Fruit fly (Drosophila melanogaster) whole organism, embryonic: ENCODE data around the gene CG4313.

ENCODE experiments used
- Aef1 ChIP-seq: fragments of 200-800 bp; sonication (Bioruptor generic); IDR thresholded peaks from 3 replicates; pipeline ENCODE4 v1.3.6; 2022; ENCODE audit warnings: missing biosample characterization, missing genetic modification characterization
- Asciz ChIP-seq: fragments of 200-800 bp; sonication (Bioruptor generic); optimal IDR thresholded peaks from 2 replicates; lab custom pipeline; 2017; ENCODE audit warnings: missing biosample characterization, mild to moderate bottlenecking, missing genetic modification characterization, missing genetic modification reagents
- Blimp-1 ChIP-seq: fragments of 200-800 bp; sonication (Bioruptor generic); optimal IDR thresholded peaks from 3 replicates; lab custom pipeline; 2018; ENCODE audit warnings: missing biosample characterization, missing genetic modification characterization, mild to moderate bottlenecking, moderate library complexity, missing genetic modification reagents
- CG1024 ChIP-seq: fragments of 200-800 bp; sonication (Bioruptor generic); IDR thresholded peaks from 2 replicates; pipeline ENCODE4 v1.3.6; 2022; ENCODE audit warnings: missing biosample characterization, missing genetic modification characterization
- CG10959 ChIP-seq: fragments of 200-800 bp; sonication (Bioruptor generic); IDR thresholded peaks from 2 replicates; pipeline ENCODE4 v1.3.6; 2022; ENCODE audit warnings: missing biosample characterization, missing genetic modification characterization
- CG12071 ChIP-seq: fragments of 200-800 bp; sonication (Bioruptor generic); optimal IDR thresholded peaks from 3 replicates; lab custom pipeline; 2018; ENCODE audit warnings: missing biosample characterization, mild to moderate bottlenecking, missing genetic modification characterization
- CG12155 ChIP-seq: fragments of 200-800 bp; sonication (Bioruptor generic); optimal IDR thresholded peaks from 3 replicates; lab custom pipeline; 2016; ENCODE audit warnings: missing biosample characterization, missing genetic modification characterization
- CG13624 ChIP-seq: fragments of 200-800 bp; sonication (Bioruptor generic); optimal IDR thresholded peaks from 2 replicates; lab custom pipeline; 2016; ENCODE audit warnings: missing biosample characterization, missing genetic modification characterization
- CG13894 ChIP-seq: fragments of 200-800 bp; sonication (Bioruptor generic); optimal IDR thresholded peaks from 3 replicates; lab custom pipeline; 2018; ENCODE audit warnings: missing biosample characterization, mild to moderate bottlenecking, missing genetic modification characterization, moderate library complexity
- CG1529 ChIP-seq: fragments of 200-800 bp; sonication (Bioruptor generic); optimal IDR thresholded peaks from 3 replicates; lab custom pipeline; 2018; ENCODE audit warnings: missing biosample characterization, missing genetic modification characterization
- CG1603 ChIP-seq: fragments of 200-800 bp; sonication (Bioruptor generic); optimal IDR thresholded peaks from 2 replicates; lab custom pipeline; 2019; ENCODE audit warnings: missing biosample characterization, mild to moderate bottlenecking, missing genetic modification characterization, moderate library complexity
- CG1647 ChIP-seq: fragments of 200-800 bp; sonication (Bioruptor generic); optimal IDR thresholded peaks from 3 replicates; lab custom pipeline; 2016; ENCODE audit warnings: missing biosample characterization, missing genetic modification characterization
- CG16863 ChIP-seq: fragments of 200-800 bp; sonication (Bioruptor generic); optimal IDR thresholded peaks from 3 replicates; lab custom pipeline; 2016; ENCODE audit warnings: missing biosample characterization, missing genetic modification characterization
- CG18262 ChIP-seq: fragments of 200-800 bp; optimal IDR thresholded peaks from 3 replicates; lab custom pipeline; 2019; ENCODE audit warnings: missing biosample characterization, mild to moderate bottlenecking, missing genetic modification characterization, moderate library complexity
- CG2199 ChIP-seq: fragments of 200-800 bp; sonication (Bioruptor generic); IDR thresholded peaks from 3 replicates; pipeline ENCODE4 v1.3.6; 2022; ENCODE audit warnings: missing biosample characterization, missing genetic modification characterization
- CG3065 ChIP-seq: fragments of 200-800 bp; sonication (Bioruptor generic); optimal IDR thresholded peaks from 2 replicates; lab custom pipeline; 2016; ENCODE audit warnings: missing biosample characterization, missing genetic modification characterization
- CG4404 ChIP-seq: fragments of 200-800 bp; sonication (Bioruptor generic); IDR thresholded peaks from 2 replicates; pipeline ENCODE4 v1.3.6; 2022; ENCODE audit warnings: missing biosample characterization, missing genetic modification characterization
- CG4424 ChIP-seq: fragments of 200-800 bp; sonication (Bioruptor generic); optimal IDR thresholded peaks from 3 replicates; lab custom pipeline; 2016; ENCODE audit warnings: missing biosample characterization, missing genetic modification characterization
- CG5180 ChIP-seq: fragments of 200-800 bp; sonication (Bioruptor generic); optimal IDR thresholded peaks from 3 replicates; lab custom pipeline; 2017; ENCODE audit warnings: missing biosample characterization, missing genetic modification characterization, mild to moderate bottlenecking, moderate library complexity, missing genetic modification reagents
- CkIIα-i1 ChIP-seq: fragments of 200-800 bp; sonication (Bioruptor generic); IDR thresholded peaks from 2 replicates; pipeline ENCODE4 v1.3.6; 2022; ENCODE audit warnings: missing biosample characterization, missing genetic modification characterization
- D19B ChIP-seq: fragments of 200-800 bp; sonication (Bioruptor generic); optimal IDR thresholded peaks from 2 replicates; lab custom pipeline; 2017; ENCODE audit warnings: missing biosample characterization, mild to moderate bottlenecking, missing genetic modification characterization
- Doc3 ChIP-seq: fragments of 200-800 bp; sonication (Bioruptor generic); IDR thresholded peaks from 3 replicates; pipeline ENCODE4 v1.3.6; 2022; ENCODE audit warnings: missing biosample characterization, missing genetic modification characterization; ENCODE audit not compliant: partially characterized antibody
- Dp ChIP-seq: fragments of 200-800 bp; sonication (Bioruptor generic); optimal IDR thresholded peaks from 2 replicates; lab custom pipeline; 2018; ENCODE audit warnings: missing biosample characterization, mild to moderate bottlenecking, missing genetic modification characterization, moderate library complexity
- Ets97D ChIP-seq: fragments of 200-800 bp; sonication (Bioruptor generic); optimal IDR thresholded peaks from 3 replicates; lab custom pipeline; 2016; ENCODE audit warnings: missing biosample characterization, missing genetic modification characterization
- Fer3 ChIP-seq: fragments of 200-800 bp; sonication (Bioruptor generic); optimal IDR thresholded peaks from 2 replicates; lab custom pipeline; 2018; ENCODE audit warnings: missing biosample characterization, mild to moderate bottlenecking, missing genetic modification characterization, moderate library complexity
- HLHmδ ChIP-seq: fragments of 200-800 bp; sonication (Bioruptor generic); optimal IDR thresholded peaks from 2 replicates; lab custom pipeline; 2018; ENCODE audit warnings: missing biosample characterization, mild to moderate bottlenecking, missing genetic modification characterization, moderate library complexity
- Hand ChIP-seq: fragments of 200-800 bp; sonication (Bioruptor generic); optimal IDR thresholded peaks from 2 replicates; lab custom pipeline; 2017; ENCODE audit warnings: mild to moderate bottlenecking, missing biosample characterization, missing genetic modification reagents, missing genetic modification characterization
- Mes4 ChIP-seq: fragments of 200-800 bp; sonication (Bioruptor generic); optimal IDR thresholded peaks from 2 replicates; lab custom pipeline; 2016; ENCODE audit warnings: missing biosample characterization, missing genetic modification characterization
- NFAT ChIP-seq: fragments of 200-800 bp; sonication (Bioruptor generic); IDR thresholded peaks from 2 replicates; pipeline ENCODE4 v1.3.6; 2022; ENCODE audit warnings: missing biosample characterization, missing genetic modification characterization
- Nf-YB ChIP-seq: fragments of 200-800 bp; sonication (Bioruptor generic); optimal IDR thresholded peaks from 3 replicates; lab custom pipeline; 2019; ENCODE audit warnings: missing biosample characterization, mild to moderate bottlenecking, missing genetic modification characterization, moderate library complexity
- chm ChIP-seq: fragments of 200-800 bp; sonication (Bioruptor generic); IDR thresholded peaks from 2 replicates; pipeline ENCODE4 v1.3.6; 2022; ENCODE audit warnings: missing biosample characterization, missing genetic modification characterization
- disco-r ChIP-seq: fragments of 200-800 bp; sonication (Bioruptor generic); optimal IDR thresholded peaks from 2 replicates; lab custom pipeline; 2016; ENCODE audit warnings: missing biosample characterization, missing genetic modification characterization
- dm ChIP-seq: fragments of 200-800 bp; sonication (Bioruptor generic); optimal IDR thresholded peaks from 3 replicates; lab custom pipeline; 2016; ENCODE audit warnings: missing biosample characterization, missing genetic modification characterization
- eyg ChIP-seq: fragments of 200-800 bp; sonication (Bioruptor generic); optimal IDR thresholded peaks from 3 replicates; lab custom pipeline; 2016; ENCODE audit warnings: missing biosample characterization, missing genetic modification characterization
- ftz-f1 ChIP-seq: fragments of 200-800 bp; sonication (Bioruptor generic); optimal IDR thresholded peaks from 2 replicates; lab custom pipeline; 2016; ENCODE audit warnings: missing biosample characterization, missing genetic modification characterization
- gsb-n ChIP-seq: fragments of 200-800 bp; sonication (Bioruptor generic); optimal IDR thresholded peaks from 3 replicates; lab custom pipeline; 2018; ENCODE audit warnings: missing biosample characterization, mild to moderate bottlenecking, missing genetic modification characterization
- insv ChIP-seq, 2 experiments: fragments of 200-800 bp; sonication (Bioruptor generic); optimal IDR thresholded peaks; 3 replicates each; lab custom pipeline; 2016 to 2018; ENCODE audit warnings: missing biosample characterization in 2 of 2, missing genetic modification characterization in 2 of 2
- jigr1 ChIP-seq: fragments of 200-800 bp; sonication (Bioruptor generic); IDR thresholded peaks from 3 replicates; pipeline ENCODE4 v1.3.6; 2022; ENCODE audit warnings: missing biosample characterization, missing genetic modification characterization
- nerfin-1 ChIP-seq: fragments of 200-800 bp; sonication (Bioruptor generic); optimal IDR thresholded peaks from 3 replicates; lab custom pipeline; 2019; ENCODE audit warnings: missing biosample characterization, mild to moderate bottlenecking, missing genetic modification characterization, moderate library complexity
- pb ChIP-seq: fragments of 200-800 bp; sonication (Bioruptor generic); optimal IDR thresholded peaks from 3 replicates; lab custom pipeline; 2016; ENCODE audit warnings: missing biosample characterization, missing genetic modification characterization
- ranshi ChIP-seq: fragments of 200-800 bp; sonication (Bioruptor generic); IDR thresholded peaks from 2 replicates; pipeline ENCODE4 v1.3.6; 2022; ENCODE audit warnings: missing biosample characterization, missing genetic modification characterization
- repo ChIP-seq: fragments of 200-800 bp; sonication (Bioruptor generic); optimal IDR thresholded peaks from 2 replicates; lab custom pipeline; 2016; ENCODE audit warnings: missing biosample characterization, missing genetic modification characterization
- salm ChIP-seq: fragments of 200-800 bp; sonication (Bioruptor generic); optimal IDR thresholded peaks from 2 replicates; lab custom pipeline; 2018; ENCODE audit warnings: missing biosample characterization, mild to moderate bottlenecking, missing genetic modification characterization
- sd ChIP-seq: fragments of 200-800 bp; sonication (Bioruptor generic); optimal IDR thresholded peaks from 3 replicates; lab custom pipeline; 2018; ENCODE audit warnings: missing biosample characterization, mild to moderate bottlenecking, missing genetic modification characterization, moderate library complexity
- tll ChIP-seq, 2 experiments: fragments of 200-800 bp in 1 of 2; fragments of >200 bp in 1 of 2; sonication (Bioruptor generic) in 1 of 2; optimal IDR thresholded peaks; 2 replicates each; lab custom pipeline; 2017 to 2019; ENCODE audit warnings: missing biosample characterization in 2 of 2, missing genetic modification characterization in 2 of 2, mild to moderate bottlenecking in 1 of 2, moderate library complexity in 1 of 2
- trh ChIP-seq: fragments of 200-800 bp; sonication (Bioruptor generic); optimal IDR thresholded peaks from 2 replicates; lab custom pipeline; 2016; ENCODE audit warnings: missing biosample characterization, missing genetic modification characterization
- vfl ChIP-seq: fragments of 200-800 bp; sonication (Bioruptor generic); optimal IDR thresholded peaks from 2 replicates; lab custom pipeline; 2016; ENCODE audit warnings: missing biosample characterization, missing genetic modification characterization
- vvl ChIP-seq: fragments of 200-800 bp; sonication (Bioruptor generic); IDR thresholded peaks from 2 replicates; pipeline ENCODE4 v1.3.6; 2022; ENCODE audit warnings: missing biosample characterization, missing genetic modification characterization
- z ChIP-seq: fragments of 200-800 bp; sonication (Bioruptor generic); IDR thresholded peaks from 3 replicates; pipeline ENCODE4 v1.3.6; 2022; ENCODE audit warnings: missing biosample characterization, missing genetic modification characterization

CG4313 gene

DNA sequence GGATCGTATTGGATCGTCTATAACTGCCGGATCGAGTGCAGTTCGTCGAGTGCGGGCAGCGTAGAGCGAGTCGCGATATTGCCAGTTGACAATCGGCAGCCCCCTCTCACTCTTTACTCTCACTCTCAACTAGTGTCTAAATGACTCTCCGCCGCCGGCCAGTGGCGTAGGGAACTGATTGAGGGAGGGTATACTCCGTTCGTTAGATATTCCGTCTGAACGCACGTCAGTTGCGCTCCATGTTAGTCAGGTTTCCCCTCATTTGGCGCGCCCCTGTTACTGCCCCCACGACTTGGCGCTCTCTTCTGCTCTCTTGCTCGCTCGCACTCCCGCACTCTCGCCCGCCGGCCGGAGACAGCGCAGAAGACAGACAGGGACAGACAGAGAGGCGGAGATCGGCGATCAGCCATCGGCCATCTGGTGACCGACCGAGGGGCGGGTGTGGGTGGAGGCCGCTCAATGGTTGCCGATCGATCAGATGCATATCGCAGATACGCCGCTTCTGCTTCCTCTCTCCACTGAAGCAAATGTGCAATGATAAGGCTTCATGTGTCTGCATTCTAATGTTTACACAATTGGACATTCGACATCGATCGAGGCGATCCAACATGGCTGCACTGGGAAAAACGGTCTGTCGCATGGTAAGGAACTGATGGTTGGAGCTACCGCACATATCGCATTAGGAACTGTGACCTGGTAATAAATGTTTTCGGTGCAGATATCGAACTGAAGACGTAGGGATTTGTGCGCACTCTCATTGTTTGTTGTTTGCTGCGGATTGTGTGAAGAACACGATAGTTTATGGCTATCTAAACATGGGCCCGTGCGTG is 8.6 kb downstream of the CG4313 start, which contains the start of gene moody (continued):
- TF ChIP-seq CG12071 (peak; percentile 98), gsb-n (tag; lab: Kevin White, UChicago) (peak; percentile 85), chm (GFP tag; lab: Robert Waterston, UW) (peak; percentile 99), CG13894 (peak; percentile 97), repo (peak; percentile 96), CG1529 (GFP tag; lab: Kevin White, UChicago) (peak; percentile 93), CG1647 (GFP tag; lab: Kevin White, UChicago) (peak; percentile 94), jigr1 (GFP tag; lab: Robert Waterston, UW) (peak; percentile 92), Aef1 (peak; percentile 98), eyg (GFP tag; lab: Kevin White, UChicago) (peak; percentile 96), CG10959 (GFP tag; lab: Robert Waterston, UW) (peak; percentile 96), Asciz (GFP tag; lab: Kevin White, UChicago) (peak; percentile 85), Ets97D (GFP tag; lab: Kevin White, UChicago) (peak; percentile 86), tll (GFP tag; optimal IDR thresholded peaks at IDR 0.05; lab: Kevin White, UChicago) (no peak), NFAT (peak; percentile 100), CG4424 (GFP tag; lab: Kevin White, UChicago) (peak; percentile 97), dm (GFP tag; lab: Kevin White, UChicago) (peak; percentile 94), CG16863 (GFP tag; lab: Kevin White, UChicago) (peak; percentile 97), vvl (GFP tag; lab: Robert Waterston, UW) (peak; percentile 99), CkIIα-i1 (GFP tag; lab: Robert Waterston, UW) (peak; percentile 91), vfl (GFP tag; lab: Kevin White, UChicago) (peak; percentile 97), HLHmδ (GFP tag; lab: Kevin White, UChicago) (peak; percentile 97), CG1603 (tag; lab: Kevin White, UChicago) (peak; percentile 98), salm (peak; percentile 91), Fer3 (tag; lab: Kevin White, UChicago) (peak; percentile 97), Nf-YB (GFP tag; lab: Kevin White, UChicago) (peak; percentile 78), Mes4 (GFP tag; lab: Kevin White, UChicago) (peak; percentile 95), CG12155 (peak; percentile 97), CG3065 (GFP tag; lab: Kevin White, UChicago) (peak; percentile 90), CG4404 (GFP tag; lab: Robert Waterston, UW) (peak; percentile 93), CG2199 (GFP tag; lab: Robert Waterston, UW) (peak; percentile 97), CG1024 (GFP tag; lab: Robert Waterston, UW) (peak; percentile 97), nerfin-1 (tag; lab: Kevin White, UChicago) (peak; percentile 90), ftz-f1 (GFP tag; lab: Kevin White, UChicago) (peak; percentile 95), z (GFP tag; lab: Robert Waterston, UW) (peak; percentile 86), CG18262 (peak; percentile 89), pb (GFP tag; lab: Kevin White, UChicago) (peak; percentile 97), Blimp-1 (GFP tag; lab: Kevin White, UChicago) (peak; percentile 96), Dp (peak; percentile 34), ranshi (GFP tag; lab: Robert Waterston, UW) (peak; percentile 98), sd (tag; lab: Kevin White, UChicago) (peak; percentile 82), insv (GFP tag; optimal IDR thresholded peaks at IDR 0.05; lab: Kevin White, UChicago) (peak in 1 of 2 experiments; percentile 82), Hand (GFP tag; lab: Kevin White, UChicago) (peak; percentile 97), CG5180 (GFP tag; lab: Kevin White, UChicago) (peak; percentile 89), disco-r (peak; percentile 93), Doc3 (GFP tag; lab: Robert Waterston, UW) (no peak), trh (peak; percentile 78), D19B (GFP tag; lab: Kevin White, UChicago) (peak; percentile 92), CG13624 (peak; percentile 98)
